Worm (Caenorhabditis elegans): ENCODE results near the gene E02H4.8.

- no peak for TF ChIP-seq dmd-4 (tag; optimal IDR thresholded peaks at IDR 0.05)
- no peak for TF ChIP-seq mab-5 (tag; optimal IDR thresholded peaks at IDR 0.05)
- TF ChIP-seq nhr-11 (tag; optimal IDR thresholded peaks at IDR 0.05) = no peak
- TF ChIP-seq elt-3 (tag; optimal IDR thresholded peaks at IDR 0.05) = no peak
- no peak for TF ChIP-seq skn-1 (tag; optimal IDR thresholded peaks at IDR 0.05)
- no peak for TF ChIP-seq R02D3.7 (tag; optimal IDR thresholded peaks at IDR 0.05)
- no peak for TF ChIP-seq egl-27 (tag; optimal IDR thresholded peaks at IDR 0.05)
- no peak for TF ChIP-seq nhr-77 (tag; optimal IDR thresholded peaks at IDR 0.05)
- TF ChIP-seq ama-1 (optimal IDR thresholded peaks at IDR 0.05) = no peak
Observed at ce11 chrX:14225273-14225672, 38.1 kb downstream of the E02H4.8 start, which contains the start of gene cyp-13B2.

Measured in whole organism, L2 larva.